Worm (Caenorhabditis elegans) whole organism, mixed stage, embryonic: Measurements from ENCODE around the gene R03H10.2.
"Not testable (repeated sequence)": the region's sequence is repeated elsewhere in the genome, so short reads cannot be mapped to it uniquely, and the experiment has no call there.

Source experiments
- blmp-1 ChIP-seq: fragments of 150-350 bp; optimal IDR thresholded peaks from 2 replicates; lab custom pipeline; 2014; ENCODE audit warnings: missing biosample characterization, missing genetic modification characterization
- ces-1 ChIP-seq: fragments of 150-350 bp; optimal IDR thresholded peaks from 2 replicates; lab custom pipeline; 2014; ENCODE audit warnings: missing biosample characterization, missing genetic modification reagents, missing genetic modification characterization
- elt-1 ChIP-seq: sonication (generic microtip); optimal IDR thresholded peaks from 2 replicates; lab custom pipeline; 2017; ENCODE audit warnings: missing genetic modification characterization, mild to moderate bottlenecking, missing compliant biosample characterization, antibody characterized with exemption, moderate library complexity, borderline replicate concordance; ENCODE audit not compliant: insufficient read depth
- elt-3 ChIP-seq: fragments of 150-350 bp; optimal IDR thresholded peaks from 2 replicates; lab custom pipeline; 2014; ENCODE audit warnings: missing biosample characterization, missing genetic modification characterization
- lin-13 ChIP-seq: fragments of 150-350 bp; optimal IDR thresholded peaks from 2 replicates; lab custom pipeline; 2014; ENCODE audit warnings: missing biosample characterization, missing genetic modification characterization
- lsy-2 ChIP-seq: fragments of 150-350 bp; optimal IDR thresholded peaks from 2 replicates; lab custom pipeline; 2014; ENCODE audit warnings: missing biosample characterization, missing genetic modification characterization
- mep-1 ChIP-seq: fragments of 150-350 bp; optimal IDR thresholded peaks from 2 replicates; lab custom pipeline; 2017; ENCODE audit warnings: missing biosample characterization, missing genetic modification reagents, missing genetic modification characterization, inconsistent platforms
- nhr-28 ChIP-seq: fragments of 150-350 bp; optimal IDR thresholded peaks from 2 replicates; lab custom pipeline; 2014; ENCODE audit warnings: missing biosample characterization, missing genetic modification characterization
- tbx-8 ChIP-seq: fragments of 200-800 bp; sonication (Bioruptor generic); optimal IDR thresholded peaks from 2 replicates; lab custom pipeline; 2018; ENCODE audit warnings: mild to moderate bottlenecking, missing genetic modification characterization, moderate library complexity, missing compliant biosample characterization
- zip-8 ChIP-seq: fragments of 150-350 bp; optimal IDR thresholded peaks from 2 replicates; lab custom pipeline; 2014; ENCODE audit warnings: missing biosample characterization, missing genetic modification characterization
- ztf-11 ChIP-seq: fragments of 150-350 bp; optimal IDR thresholded peaks from 2 replicates; lab custom pipeline; 2014; ENCODE audit warnings: missing biosample characterization, missing genetic modification characterization

DNA sequence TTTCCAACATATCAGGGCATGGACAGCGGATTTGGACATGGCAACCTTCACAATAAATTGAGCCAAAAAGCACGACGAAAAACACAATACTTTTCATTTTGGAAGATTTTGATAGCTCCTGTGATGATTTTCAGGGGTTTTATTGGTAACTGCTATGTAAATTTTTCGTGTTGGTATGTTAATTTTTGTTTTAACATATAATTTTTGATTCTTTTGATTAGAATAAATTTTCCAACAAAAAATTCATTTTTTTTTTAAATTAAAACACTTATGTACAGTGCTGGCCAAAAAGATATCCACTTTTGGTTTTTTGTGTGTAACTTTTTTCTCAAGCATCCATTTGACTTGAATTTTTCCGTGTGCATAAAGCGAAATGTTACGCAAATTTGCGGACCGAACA, 12.8 kb downstream of the R03H10.2 start, which contains the start of gene R03H10.4:
- TF ChIP-seq mep-1 (tag; lab: Kevin White, UChicago); nhr-28 (tag; lab: Kevin White, UChicago); ces-1 (GFP tag; lab: Kevin White, UChicago); lin-13 (tag; lab: Kevin White, UChicago); elt-1 (tag; lab: Kevin White, UChicago); lsy-2 (tag; lab: Kevin White, UChicago); ztf-11; zip-8; blmp-1 (tag; lab: Kevin White, UChicago); tbx-8; elt-3 (tag; lab: Kevin White, UChicago): not testable (repeated sequence)
